Worm (Caenorhabditis elegans) whole organism, L3 larva: ENCODE measurements around the gene C54D10.13.

Experiments used
- R02D3.7 ChIP-seq: fragments of 150-350 bp; optimal IDR thresholded peaks from 2 replicates; lab custom pipeline; 2014; ENCODE audit warnings: missing biosample characterization, missing genetic modification characterization
- ZK546.5 ChIP-seq: sonication (generic microtip); optimal IDR thresholded peaks from 2 replicates; lab custom pipeline; 2017; ENCODE audit warnings: missing biosample characterization, missing genetic modification characterization
- aly-2 ChIP-seq: fragments of 150-350 bp; optimal IDR thresholded peaks from 2 replicates; lab custom pipeline; 2014; ENCODE audit warnings: missing biosample characterization, missing genetic modification characterization
- ama-1 ChIP-seq: fragments of 150-350 bp; optimal IDR thresholded peaks from 2 replicates; lab custom pipeline; 2018
- ceh-28 ChIP-seq: fragments of 150-350 bp; optimal IDR thresholded peaks from 2 replicates; lab custom pipeline; 2014; ENCODE audit warnings: missing biosample characterization, missing genetic modification reagents, missing genetic modification characterization
- ceh-82 ChIP-seq: fragments of 150-350 bp; optimal IDR thresholded peaks from 2 replicates; lab custom pipeline; 2014; ENCODE audit warnings: missing biosample characterization, missing genetic modification characterization
- ceh-9 ChIP-seq: sonication (generic microtip); optimal IDR thresholded peaks from 2 replicates; lab custom pipeline; 2018; ENCODE audit warnings: missing biosample characterization, missing genetic modification characterization
- daf-12 ChIP-seq: fragments of 150-350 bp; optimal IDR thresholded peaks from 2 replicates; lab custom pipeline; 2014; ENCODE audit warnings: missing biosample characterization, missing genetic modification reagents, missing genetic modification characterization
- egl-27 ChIP-seq: sonication (generic microtip); optimal IDR thresholded peaks from 4 replicates; lab custom pipeline; 2017; ENCODE audit warnings: missing biosample characterization, missing genetic modification reagents, missing genetic modification characterization
- egl-5 ChIP-seq: fragments of 150-350 bp; optimal IDR thresholded peaks from 2 replicates; lab custom pipeline; 2017; ENCODE audit warnings: missing biosample characterization, missing genetic modification reagents, missing genetic modification characterization, inconsistent platforms
- elt-2 ChIP-seq: sonication (generic microtip); optimal IDR thresholded peaks from 2 replicates; lab custom pipeline; 2016; ENCODE audit warnings: missing genetic modification reagents, mild to moderate bottlenecking, missing genetic modification characterization, missing compliant biosample characterization
- elt-3 ChIP-seq, 3 experiments: fragments of 150-350 bp in 1 of 3; sonication (generic microtip) in 2 of 3; optimal IDR thresholded peaks; 2 replicates in 2 of 3; 4 replicates in 1 of 3; lab custom pipeline; 2014 to 2017; ENCODE audit warnings: missing biosample characterization in 3 of 3, missing genetic modification characterization in 3 of 3
- eor-1 ChIP-seq, 2 experiments: fragments of 150-350 bp; optimal IDR thresholded peaks; 2 replicates each; lab custom pipeline; 2014 to 2018; ENCODE audit warnings: missing biosample characterization in 2 of 2, missing genetic modification characterization in 2 of 2
- fkh-10 ChIP-seq: sonication (generic microtip); optimal IDR thresholded peaks from 2 replicates; lab custom pipeline; 2017; ENCODE audit warnings: missing biosample characterization, missing genetic modification reagents, missing genetic modification characterization
- fkh-2 ChIP-seq: fragments of 150-350 bp; optimal IDR thresholded peaks from 2 replicates; lab custom pipeline; 2014; ENCODE audit warnings: missing biosample characterization, missing genetic modification reagents, missing genetic modification characterization
- fos-1 ChIP-seq: fragments of 150-350 bp; optimal IDR thresholded peaks from 2 replicates; lab custom pipeline; 2014; ENCODE audit warnings: missing biosample characterization, missing genetic modification characterization
- hmg-11 ChIP-seq: sonication (generic microtip); optimal IDR thresholded peaks from 2 replicates; lab custom pipeline; 2016; ENCODE audit warnings: missing genetic modification characterization, missing compliant biosample characterization
- jun-1 ChIP-seq: fragments of 150-350 bp; optimal IDR thresholded peaks from 2 replicates; lab custom pipeline; 2014; ENCODE audit warnings: missing biosample characterization, missing genetic modification reagents, missing genetic modification characterization
- lin-15B ChIP-seq: fragments of 150-350 bp; optimal IDR thresholded peaks from 2 replicates; lab custom pipeline; 2014; ENCODE audit warnings: missing biosample characterization, missing genetic modification characterization
- lin-39 ChIP-seq: fragments of 150-350 bp; optimal IDR thresholded peaks from 2 replicates; lab custom pipeline; 2018; ENCODE audit warnings: missing biosample characterization, missing genetic modification reagents, missing genetic modification characterization
- lsy-12 ChIP-seq: sonication (generic microtip); optimal IDR thresholded peaks from 2 replicates; lab custom pipeline; 2016; ENCODE audit warnings: mild to moderate bottlenecking, missing genetic modification characterization, missing compliant biosample characterization
- mdl-1 ChIP-seq: fragments of 150-350 bp; optimal IDR thresholded peaks from 2 replicates; lab custom pipeline; 2014; ENCODE audit warnings: missing biosample characterization, missing genetic modification characterization
- mml-1 ChIP-seq: fragments of 150-350 bp; sonication (generic microtip); optimal IDR thresholded peaks from 3 replicates; lab custom pipeline; 2014; ENCODE audit warnings: missing biosample characterization, missing genetic modification characterization
- nfya-1 ChIP-seq: sonication (generic microtip); optimal IDR thresholded peaks from 2 replicates; lab custom pipeline; 2017; ENCODE audit warnings: missing genetic modification characterization, mild to moderate bottlenecking, missing compliant biosample characterization, antibody characterized with exemption, moderate library complexity; ENCODE audit not compliant: insufficient read depth
- nhr-11 ChIP-seq: fragments of 150-350 bp; optimal IDR thresholded peaks from 2 replicates; lab custom pipeline; 2014; ENCODE audit warnings: missing biosample characterization, missing genetic modification characterization
- nhr-12 ChIP-seq: fragments of 150-350 bp; optimal IDR thresholded peaks from 2 replicates; lab custom pipeline; 2014; ENCODE audit warnings: missing biosample characterization, missing genetic modification characterization
- nhr-23 ChIP-seq: fragments of 150-350 bp; optimal IDR thresholded peaks from 2 replicates; lab custom pipeline; 2014; ENCODE audit warnings: missing biosample characterization, missing genetic modification reagents, missing genetic modification characterization
- nhr-237 ChIP-seq: fragments of 150-350 bp; optimal IDR thresholded peaks from 2 replicates; lab custom pipeline; 2014; ENCODE audit warnings: missing biosample characterization, missing genetic modification characterization
- nhr-25 ChIP-seq: sonication (generic microtip); optimal IDR thresholded peaks from 2 replicates; lab custom pipeline; 2017; ENCODE audit warnings: missing biosample characterization, missing genetic modification characterization
- nhr-28 ChIP-seq: fragments of 150-350 bp; optimal IDR thresholded peaks from 2 replicates; lab custom pipeline; 2014; ENCODE audit warnings: missing biosample characterization, missing genetic modification characterization
- nhr-67 ChIP-seq: fragments of 150-350 bp; optimal IDR thresholded peaks from 2 replicates; lab custom pipeline; 2014; ENCODE audit warnings: missing biosample characterization, missing genetic modification characterization
- nhr-76 ChIP-seq: fragments of 150-350 bp; sonication (generic microtip); optimal IDR thresholded peaks from 5 replicates; lab custom pipeline; 2014; ENCODE audit warnings: missing biosample characterization, missing genetic modification characterization
- nhr-77 ChIP-seq: fragments of 150-350 bp; optimal IDR thresholded peaks from 2 replicates; lab custom pipeline; 2014; ENCODE audit warnings: missing biosample characterization, missing genetic modification characterization
- pha-4 ChIP-seq: fragments of 150-350 bp; optimal IDR thresholded peaks from 2 replicates; lab custom pipeline; 2014; ENCODE audit warnings: missing biosample characterization, missing genetic modification reagents, missing genetic modification characterization
- pqm-1 ChIP-seq: fragments of 150-350 bp; optimal IDR thresholded peaks from 2 replicates; lab custom pipeline; 2017; ENCODE audit warnings: missing biosample characterization, missing genetic modification characterization, inconsistent platforms
- sea-2 ChIP-seq: fragments of 150-350 bp; sonication (generic microtip); optimal IDR thresholded peaks from 4 replicates; lab custom pipeline; 2014; ENCODE audit warnings: missing biosample characterization, missing genetic modification reagents, missing genetic modification characterization
- skn-1 ChIP-seq: fragments of 150-350 bp; optimal IDR thresholded peaks from 2 replicates; lab custom pipeline; 2014; ENCODE audit warnings: missing biosample characterization, missing genetic modification characterization
- snpc-4 ChIP-seq: fragments of 150-350 bp; optimal IDR thresholded peaks from 2 replicates; lab custom pipeline; 2014; ENCODE audit warnings: missing biosample characterization, missing genetic modification characterization
- tbx-2 ChIP-seq: sonication (generic microtip); optimal IDR thresholded peaks from 2 replicates; lab custom pipeline; 2016; ENCODE audit warnings: mild to moderate bottlenecking, missing genetic modification characterization, missing compliant biosample characterization
- unc-39 ChIP-seq: sonication (generic microtip); optimal IDR thresholded peaks from 4 replicates; lab custom pipeline; 2017; ENCODE audit warnings: missing biosample characterization, missing genetic modification characterization
- unc-62 ChIP-seq: fragments of 150-350 bp; sonication (generic microtip); optimal IDR thresholded peaks from 4 replicates; lab custom pipeline; 2014; ENCODE audit warnings: missing biosample characterization, missing genetic modification reagents, missing genetic modification characterization
- zag-1 ChIP-seq: fragments of 150-350 bp; optimal IDR thresholded peaks from 2 replicates; lab custom pipeline; 2014; ENCODE audit warnings: missing biosample characterization, missing genetic modification characterization
- ztf-11 ChIP-seq: fragments of 150-350 bp; optimal IDR thresholded peaks from 2 replicates; lab custom pipeline; 2014; ENCODE audit warnings: missing biosample characterization, missing genetic modification characterization
- ztf-4 ChIP-seq: fragments of 150-350 bp; optimal IDR thresholded peaks from 2 replicates; lab custom pipeline; 2014; ENCODE audit warnings: missing biosample characterization, missing genetic modification characterization

C54D10.13 gene

ce11 chrV:12468363-12468762, 36.3 kb upstream of the C54D10.13 start, which contains the start of gene F28C1.3:
F28C1.3 (plus strand) TSS chrV:12468663.
- no peak for TF ChIP-seq daf-12
- TF ChIP-seq skn-1 (tag; lab: Kevin White, UChicago): no peak
- no peak for TF ChIP-seq tbx-2
- no peak for TF ChIP-seq egl-5 (tag; lab: Kevin White, UChicago)
- no peak for TF ChIP-seq fkh-10
- no peak for TF ChIP-seq elt-2
- no peak for TF ChIP-seq aly-2
- TF ChIP-seq ceh-9 (tag; lab: Kevin White, UChicago): no peak
- no peak for TF ChIP-seq unc-39 (tag; lab: Kevin White, UChicago)
- no peak for TF ChIP-seq hmg-11 (tag; lab: Kevin White, UChicago)
- TF ChIP-seq jun-1 (tag; lab: Kevin White, UChicago): no peak
- no peak for TF ChIP-seq egl-27 (tag; lab: Kevin White, UChicago)
- TF ChIP-seq lsy-12 (tag; lab: Kevin White, UChicago): no peak
- no peak for TF ChIP-seq lin-15B (tag; lab: Kevin White, UChicago)
- TF ChIP-seq lin-39 (tag; lab: Kevin White, UChicago): no peak
- TF ChIP-seq nhr-28 (tag; lab: Kevin White, UChicago): no peak
- TF ChIP-seq, all 47 proteins: peak for 0

ce11 chrV:12467755-12468154, 35.7 kb upstream of the C54D10.13 start:
- peak; percentile 68 for TF ChIP-seq pqm-1 (tag; lab: Kevin White, UChicago)
- TF ChIP-seq ama-1 (lab: Kevin White, UChicago): no peak
- no peak for TF ChIP-seq nhr-237 (tag; lab: Kevin White, UChicago)
- no peak for TF ChIP-seq ceh-28
- no peak for TF ChIP-seq unc-62 (GFP tag; lab: Kevin White, UChicago)
- no peak for TF ChIP-seq R02D3.7
- TF ChIP-seq lsy-12 (tag; lab: Kevin White, UChicago): no peak
- peak; percentile 93 for TF ChIP-seq elt-2
- peak; percentile 17 for TF ChIP-seq pha-4 (tag; lab: Kevin White, UChicago)
- no peak for TF ChIP-seq egl-5 (tag; lab: Kevin White, UChicago)
- TF ChIP-seq nhr-11 (tag; lab: Kevin White, UChicago): no peak
- TF ChIP-seq ceh-9 (tag; lab: Kevin White, UChicago): no peak
- TF ChIP-seq zag-1 (tag; lab: Kevin White, UChicago): no peak
- TF ChIP-seq fos-1 (tag; lab: Kevin White, UChicago): no peak

ce11 chrV:12466653-12467052, 34.6 kb upstream of the C54D10.13 start:
- TF ChIP-seq ztf-4 (tag; lab: Kevin White, UChicago) (no peak), pha-4 (tag; lab: Kevin White, UChicago) (peak; percentile 82)

- no peak for TF ChIP-seq fkh-2 (tag; lab: Kevin White, UChicago)
- no peak for TF ChIP-seq unc-62 (GFP tag; lab: Kevin White, UChicago)
- no peak for TF ChIP-seq aly-2
- TF ChIP-seq elt-3 (tag; optimal IDR thresholded peaks at IDR 0.05; lab: Kevin White, UChicago): no peak
- TF ChIP-seq nhr-11 (tag; lab: Kevin White, UChicago): peak; percentile 26
- TF ChIP-seq ZK546.5 (tag; lab: Kevin White, UChicago): no peak
- TF ChIP-seq egl-5 (tag; lab: Kevin White, UChicago): peak; percentile 83
- TF ChIP-seq nfya-1 (tag; lab: Kevin White, UChicago): peak; percentile 76
- TF ChIP-seq fos-1 (tag; lab: Kevin White, UChicago): no peak
- TF ChIP-seq pqm-1 (tag; lab: Kevin White, UChicago): no peak
- TF ChIP-seq nhr-28 (tag; lab: Kevin White, UChicago): no peak
- peak; percentile 61 for TF ChIP-seq lin-15B (tag; lab: Kevin White, UChicago)
- TF ChIP-seq zag-1 (tag; lab: Kevin White, UChicago): peak; percentile 41
- peak; percentile 58 for TF ChIP-seq ceh-82 (tag; lab: Kevin White, UChicago)
- TF ChIP-seq mml-1: no peak
- no peak for TF ChIP-seq ceh-9 (tag; lab: Kevin White, UChicago)
- no peak for TF ChIP-seq ztf-11 (tag; lab: Kevin White, UChicago)
- TF ChIP-seq egl-27 (tag; lab: Kevin White, UChicago): no peak
- TF ChIP-seq pha-4 (tag; lab: Kevin White, UChicago): peak; percentile 57
- TF ChIP-seq nhr-237 (tag; lab: Kevin White, UChicago): no peak
- TF ChIP-seq tbx-2: peak; percentile 81
- no peak for TF ChIP-seq skn-1 (tag; lab: Kevin White, UChicago)
- TF ChIP-seq ama-1 (lab: Kevin White, UChicago): peak; percentile 32
- no peak for TF ChIP-seq mdl-1 (tag; lab: Kevin White, UChicago)
- TF ChIP-seq sea-2: no peak
- TF ChIP-seq hmg-11 (tag; lab: Kevin White, UChicago): peak; percentile 95
- TF ChIP-seq R02D3.7: peak; percentile 24
- peak; percentile 41 for TF ChIP-seq nhr-25
- TF ChIP-seq ceh-28: peak; percentile 72
- TF ChIP-seq snpc-4 (tag; lab: Kevin White, UChicago): peak; percentile 75
- peak; percentile 48 for TF ChIP-seq jun-1 (tag; lab: Kevin White, UChicago)
- TF ChIP-seq nhr-12 (tag; lab: Kevin White, UChicago): no peak
- no peak for TF ChIP-seq nhr-76
- no peak for TF ChIP-seq unc-39 (tag; lab: Kevin White, UChicago)
- TF ChIP-seq nhr-77 (tag; lab: Kevin White, UChicago): no peak
- no peak for TF ChIP-seq nhr-67 (tag; lab: Kevin White, UChicago)
- peak; percentile 82 for TF ChIP-seq nhr-23 (tag; lab: Kevin White, UChicago)
- TF ChIP-seq lsy-12 (tag; lab: Kevin White, UChicago): peak; percentile 69
- TF ChIP-seq eor-1 (tag; optimal IDR thresholded peaks at IDR 0.05; lab: Kevin White, UChicago): no peak
- no peak for TF ChIP-seq elt-2
These were observed 33.3 kb upstream of the C54D10.13 start for ce11 chrV:12465399-12465798.
